Worm (Caenorhabditis elegans) whole organism, L4/young adult: ENCODE results near the gene sorf-1.
A peak's percentile ranks its signal among the peaks of the same experiment; 100 is the strongest.

Experiments
- W03F9.2 ChIP-seq: fragments of 150-350 bp; optimal IDR thresholded peaks from 2 replicates; lab custom pipeline; 2014; ENCODE audit warnings: missing biosample characterization, missing genetic modification characterization
- dao-5 ChIP-seq: sonication (generic microtip); optimal IDR thresholded peaks from 2 replicates; lab custom pipeline; 2016; ENCODE audit warnings: missing genotype, missing genetic modification characterization, moderate library complexity, missing compliant biosample characterization
- him-1 ChIP-seq: sonication (generic microtip); optimal IDR thresholded peaks from 2 replicates; lab custom pipeline; 2016; ENCODE audit warnings: missing genotype, missing genetic modification reagents, missing genetic modification characterization, missing compliant biosample characterization

sorf-1 gene

ce11 chrX:3380167-3380566, 1.1 kb upstream of the sorf-1 start, which contains the start of gene ZK563.7:
TSS of gene ZK563.7 (plus strand) at chrX:3380467.
- TF ChIP-seq him-1 (no peak), dao-5 (tag; lab: Kevin White, UChicago) (no peak), W03F9.2 (tag; lab: Kevin White, UChicago) (no peak)

- TF ChIP-seq dao-5 (tag; lab: Kevin White, UChicago) (no peak), him-1 (no peak)
Measured at ce11 chrX:3375320-3375719, 3.7 kb downstream of the sorf-1 start.

- TF ChIP-seq him-1 = no peak
- no peak for TF ChIP-seq dao-5 (tag; lab: Kevin White, UChicago)
- TF ChIP-seq W03F9.2 (tag; lab: Kevin White, UChicago) = no peak
Measured at ce11 chrX:3374642-3375041, 4.4 kb downstream of the sorf-1 start, which contains the start of gene clc-3. TSS of gene clc-3 (minus strand) at chrX:3374742.

- TF ChIP-seq him-1 = peak; percentile 85
- TF ChIP-seq W03F9.2 (tag; lab: Kevin White, UChicago) = no peak
- peak; percentile 27 for TF ChIP-seq dao-5 (tag; lab: Kevin White, UChicago)
Measured at ce11 chrX:3371264-3371663, 7.8 kb downstream of the sorf-1 start.

- TF ChIP-seq dao-5 (tag; lab: Kevin White, UChicago) (no peak), W03F9.2 (tag; lab: Kevin White, UChicago) (no peak), him-1 (no peak)
Measured at ce11 chrX:3369442-3369841, 9.6 kb downstream of the sorf-1 start.

- TF ChIP-seq dao-5 (tag; lab: Kevin White, UChicago) (no peak), him-1 (no peak), W03F9.2 (tag; lab: Kevin White, UChicago) (no peak)
Measured at ce11 chrX:3368659-3369058, 10.4 kb downstream of the sorf-1 start, which contains the start of gene ZK563.2. TSS of gene ZK563.2 (plus strand) at chrX:3368959.

ce11 chrX:3366782-3367181, 12.3 kb downstream of the sorf-1 start:
- TF ChIP-seq W03F9.2 (tag; lab: Kevin White, UChicago) = no peak
- no peak for TF ChIP-seq him-1
- no peak for TF ChIP-seq dao-5 (tag; lab: Kevin White, UChicago)

- no peak for TF ChIP-seq W03F9.2 (tag; lab: Kevin White, UChicago)
- TF ChIP-seq dao-5 (tag; lab: Kevin White, UChicago) = no peak
- no peak for TF ChIP-seq him-1
Measured at ce11 chrX:3362378-3362777, 16.7 kb downstream of the sorf-1 start, which contains the start of gene dhs-26. TSS of gene dhs-26 (minus strand) at chrX:3362493.

- TF ChIP-seq dao-5 (tag; lab: Kevin White, UChicago) = no peak
- TF ChIP-seq him-1 = no peak
- no peak for TF ChIP-seq W03F9.2 (tag; lab: Kevin White, UChicago)
Measured at ce11 chrX:3351526-3351925, 27.5 kb downstream of the sorf-1 start, which contains the start of gene ZK816.1. TSS of gene ZK816.1 (plus strand) at chrX:3351712.

- TF ChIP-seq him-1 (no peak), W03F9.2 (tag; lab: Kevin White, UChicago) (no peak), dao-5 (tag; lab: Kevin White, UChicago) (no peak)
Measured at ce11 chrX:3350306-3350705, 28.7 kb downstream of the sorf-1 start, which contains the start of gene nspg-4. TSS of gene nspg-4 (minus strand) at chrX:3350406.

ce11 chrX:3347904-3348441, 31.1 kb downstream of the sorf-1 start, which contains the start of gene ZK816.3:
TSS of gene ZK816.3 (plus strand) at chrX:3348391.
- TF ChIP-seq W03F9.2 (tag; lab: Kevin White, UChicago) = no peak
- no peak for TF ChIP-seq dao-5 (tag; lab: Kevin White, UChicago)
- TF ChIP-seq him-1 = no peak

- TF ChIP-seq dao-5 (tag; lab: Kevin White, UChicago) (no peak), him-1 (no peak), W03F9.2 (tag; lab: Kevin White, UChicago) (no peak)
Measured at ce11 chrX:3343620-3344197, 35.3 kb downstream of the sorf-1 start.

ce11 chrX:3339882-3340281, 39.2 kb downstream of the sorf-1 start:
- TF ChIP-seq dao-5 (tag; lab: Kevin White, UChicago) = no peak
- no peak for TF ChIP-seq W03F9.2 (tag; lab: Kevin White, UChicago)

ce11 chrX:3334115-3334514, 44.9 kb downstream of the sorf-1 start:
- no peak for TF ChIP-seq him-1
- no peak for TF ChIP-seq W03F9.2 (tag; lab: Kevin White, UChicago)
- no peak for TF ChIP-seq dao-5 (tag; lab: Kevin White, UChicago)
